Worm (Caenorhabditis elegans) whole organism, L4/young adult: ENCODE measurements around the gene pept-2.

Experiments used
- dao-5 ChIP-seq: sonication (generic microtip); optimal IDR thresholded peaks from 2 replicates; lab custom pipeline; 2016; ENCODE audit warnings: missing genotype, missing genetic modification characterization, moderate library complexity, missing compliant biosample characterization
- him-1 ChIP-seq: sonication (generic microtip); optimal IDR thresholded peaks from 2 replicates; lab custom pipeline; 2016; ENCODE audit warnings: missing genotype, missing genetic modification reagents, missing genetic modification characterization, missing compliant biosample characterization

ce11 chrIV:10842232-10842631 lies 51.8 kb downstream of the pept-2 start:
- TF ChIP-seq dao-5 (tag; lab: Kevin White, UChicago) (no peak), him-1 (no peak)
